Worm (Caenorhabditis elegans) whole organism, L4/young adult: ENCODE data around the gene spv-1.

Experiments used
- W03F9.2 ChIP-seq: fragments of 150-350 bp; optimal IDR thresholded peaks from 2 replicates; lab custom pipeline; 2014; ENCODE audit warnings: missing biosample characterization, missing genetic modification characterization
- dao-5 ChIP-seq: sonication (generic microtip); optimal IDR thresholded peaks from 2 replicates; lab custom pipeline; 2016; ENCODE audit warnings: missing genotype, missing genetic modification characterization, moderate library complexity, missing compliant biosample characterization
- him-1 ChIP-seq: sonication (generic microtip); optimal IDR thresholded peaks from 2 replicates; lab custom pipeline; 2016; ENCODE audit warnings: missing genotype, missing genetic modification reagents, missing genetic modification characterization, missing compliant biosample characterization

spv-1 gene

DNA sequence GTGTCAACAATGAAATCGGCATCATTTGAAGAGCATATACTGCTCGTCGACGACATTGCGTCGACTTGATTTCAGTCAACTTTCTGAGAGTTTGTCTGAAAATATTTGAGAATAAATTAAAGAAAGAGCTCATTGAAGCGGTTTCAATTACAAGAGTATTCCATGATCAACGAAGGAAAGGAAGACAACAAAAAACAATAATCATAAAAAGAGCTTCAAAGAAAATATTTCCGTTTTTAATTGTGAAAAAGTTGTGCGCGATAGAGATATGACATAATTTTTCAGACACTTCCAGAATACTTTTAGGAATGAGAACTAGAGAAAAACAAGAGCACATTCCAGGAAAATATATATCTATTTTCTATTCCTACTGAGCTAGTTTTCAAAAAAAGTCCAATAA lies at the start of gene spv-1:
Gene spv-1, minus strand, starts transcription at position 101 of the 400 bp plus-strand sequence.
- TF ChIP-seq him-1 (tag; lab: Kevin White, UChicago) (no peak), W03F9.2 (tag; lab: Kevin White, UChicago) (no peak), dao-5 (tag; lab: Kevin White, UChicago) (no peak)

DNA sequence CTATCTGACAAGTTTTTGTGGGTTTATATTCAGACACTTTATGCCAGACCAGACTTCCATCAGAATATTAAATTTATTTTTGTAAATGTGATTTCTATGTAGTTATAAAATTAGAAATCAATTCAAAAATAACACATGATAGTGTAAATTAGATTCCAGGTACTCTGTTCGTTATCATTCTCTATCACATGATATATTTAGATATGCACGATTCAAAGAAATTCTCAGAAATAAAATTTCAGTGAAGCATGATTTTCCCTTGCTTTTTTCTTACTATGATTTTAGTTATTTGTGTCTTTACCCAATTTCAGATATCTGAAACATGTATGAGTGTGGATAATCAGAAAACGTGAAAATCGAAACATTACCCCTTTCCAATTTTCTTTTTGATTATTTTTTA lies 49.0 kb upstream of the spv-1 start:
- TF ChIP-seq W03F9.2 (tag; lab: Kevin White, UChicago), result no peak
- TF ChIP-seq dao-5 (tag; lab: Kevin White, UChicago), result no peak
- TF ChIP-seq him-1 (tag; lab: Kevin White, UChicago), result no peak

DNA sequence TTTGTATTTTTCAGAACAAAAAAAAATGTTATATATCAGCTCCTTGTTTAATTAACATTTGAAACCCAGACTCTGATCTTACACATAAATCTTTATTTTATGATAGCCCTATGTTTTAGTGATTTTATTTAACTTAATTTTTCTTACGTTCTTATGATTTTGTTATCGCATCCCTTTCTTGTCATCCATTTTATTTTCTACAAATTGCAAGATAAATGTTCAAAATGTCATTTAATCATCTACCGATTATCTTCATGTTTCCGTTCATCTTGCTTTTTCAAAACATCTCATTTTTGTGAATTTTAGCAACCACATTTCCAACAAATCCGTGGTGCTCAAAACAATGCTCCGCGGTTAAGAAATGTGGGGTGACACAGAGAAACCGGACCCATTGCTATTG lies 47.8 kb upstream of the spv-1 start, which contains the start of gene DH11.5:
Gene DH11.5, plus strand, starts transcription at position 301 of the 400 bp plus-strand sequence.
- TF ChIP-seq dao-5 (tag; lab: Kevin White, UChicago), result no peak
- no peak for TF ChIP-seq him-1 (tag; lab: Kevin White, UChicago)
- no peak for TF ChIP-seq W03F9.2 (tag; lab: Kevin White, UChicago)

DNA sequence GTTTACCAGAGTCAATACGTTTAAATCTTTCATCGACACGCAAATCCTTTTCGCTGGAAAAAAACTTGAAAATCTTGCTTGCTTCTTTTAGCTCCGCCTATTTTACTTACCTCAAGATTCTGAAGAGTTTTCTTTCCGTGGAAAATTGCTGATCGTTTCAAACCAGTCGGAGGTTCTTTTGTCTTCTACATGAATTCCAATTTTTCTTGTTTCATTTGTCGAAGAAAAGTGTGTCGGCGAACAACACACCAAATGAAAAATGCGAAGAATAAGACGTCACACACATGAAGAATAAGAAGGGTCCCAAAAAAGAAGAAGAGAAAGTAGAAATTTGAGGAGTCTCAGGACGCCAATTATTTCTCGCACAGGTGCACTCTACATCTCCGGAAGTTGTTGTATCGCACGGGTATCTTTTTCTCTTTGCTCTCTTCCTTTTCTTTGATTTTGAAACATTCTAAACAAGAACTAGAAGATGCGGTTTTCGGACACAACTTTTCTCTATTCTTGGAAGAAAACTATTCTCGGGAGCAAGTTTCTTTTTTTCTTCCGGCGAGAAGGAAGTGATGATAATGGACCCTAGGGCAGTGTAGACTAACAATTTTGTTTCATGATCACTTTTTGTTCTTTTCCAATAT lies 45.8 kb upstream of the spv-1 start:
- no peak for TF ChIP-seq W03F9.2 (tag; lab: Kevin White, UChicago)
- TF ChIP-seq him-1 (tag; lab: Kevin White, UChicago), result no peak
- no peak for TF ChIP-seq dao-5 (tag; lab: Kevin White, UChicago)

DNA sequence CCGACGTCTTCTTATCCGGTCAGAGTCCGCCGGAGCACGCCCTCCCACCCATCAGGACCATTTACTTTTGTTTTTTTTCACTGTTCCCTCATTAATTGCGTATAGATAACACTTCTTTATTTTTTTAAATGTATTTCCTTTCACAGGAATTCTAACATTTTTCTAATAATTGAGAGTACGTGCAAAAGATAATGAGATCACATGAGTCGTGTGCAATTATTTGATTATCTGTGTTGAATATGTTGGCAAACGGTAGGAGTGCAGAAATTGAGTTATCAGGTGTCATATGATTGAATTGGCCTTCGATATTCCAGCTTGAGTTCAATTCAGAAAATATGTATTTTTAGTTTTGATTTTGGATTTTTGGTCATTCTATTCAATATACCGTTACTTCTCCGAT lies 39.9 kb upstream of the spv-1 start:
- TF ChIP-seq dao-5 (tag; lab: Kevin White, UChicago), result no peak
- TF ChIP-seq W03F9.2 (tag; lab: Kevin White, UChicago), result no peak
- no peak for TF ChIP-seq him-1 (tag; lab: Kevin White, UChicago)

DNA sequence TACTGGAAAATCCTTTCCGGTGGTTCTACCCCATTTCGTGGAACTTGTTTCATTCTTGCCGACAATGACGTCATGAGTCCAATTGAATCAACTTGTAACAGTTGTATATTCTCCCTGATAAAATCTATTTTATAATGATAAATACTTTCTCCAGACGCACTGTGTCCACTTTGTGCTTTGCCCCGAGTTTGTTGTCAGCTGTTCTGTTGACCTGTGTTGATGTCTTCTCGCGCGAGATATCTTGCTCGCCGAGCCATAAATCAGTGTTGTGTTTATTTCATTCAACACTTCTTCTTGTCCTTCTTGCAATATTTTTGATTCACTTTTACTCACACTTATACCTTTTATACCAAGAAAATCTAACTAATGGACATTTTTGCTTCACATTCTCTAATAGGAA lies 33.7 kb upstream of the spv-1 start:
- TF ChIP-seq W03F9.2 (tag; lab: Kevin White, UChicago) (no peak), dao-5 (tag; lab: Kevin White, UChicago) (no peak), him-1 (tag; lab: Kevin White, UChicago) (no peak)

DNA sequence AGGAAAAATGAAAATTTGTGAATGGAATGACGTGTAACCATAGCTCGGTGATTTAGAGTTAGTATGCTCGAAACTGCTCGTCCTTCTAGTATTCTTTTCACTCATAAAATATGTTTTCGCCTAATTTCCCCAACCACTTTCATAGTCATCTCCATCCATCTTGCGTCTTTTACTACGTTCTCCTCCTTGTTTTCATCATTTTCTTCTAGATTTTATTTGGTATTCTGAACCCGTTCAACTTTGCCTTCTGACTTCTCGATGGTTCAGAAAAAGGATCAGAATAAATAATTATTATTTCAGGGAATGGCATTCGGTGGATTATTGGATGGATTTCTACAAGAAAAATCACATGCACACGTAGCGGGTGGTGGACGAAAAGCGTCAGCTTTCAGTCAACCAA lies 30.0 kb upstream of the spv-1 start, which contains the start of gene C04H4.1:
Gene C04H4.1, plus strand, starts transcription at position 301 of the 400 bp plus-strand sequence.
- no peak for TF ChIP-seq him-1 (tag; lab: Kevin White, UChicago)
- TF ChIP-seq W03F9.2 (tag; lab: Kevin White, UChicago), result no peak
- no peak for TF ChIP-seq dao-5 (tag; lab: Kevin White, UChicago)

DNA sequence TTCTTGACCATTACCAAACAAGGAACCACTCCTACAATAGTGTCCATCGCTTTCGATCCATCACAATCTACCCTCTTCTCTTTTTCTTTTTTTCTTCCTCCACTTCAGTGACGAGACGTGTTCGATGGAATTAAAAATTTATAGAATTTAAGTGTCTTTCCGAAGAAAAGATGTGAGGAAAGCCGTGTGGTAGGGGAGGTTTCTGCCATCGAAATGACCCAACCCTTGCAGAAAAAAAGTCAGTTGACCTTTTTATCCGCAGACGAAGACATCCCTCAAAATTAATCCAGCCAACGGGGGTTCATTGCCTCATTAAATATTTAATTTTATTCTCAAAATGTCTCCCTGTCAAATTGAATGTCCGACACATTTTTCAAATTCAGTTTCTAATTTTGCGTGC lies 27.0 kb upstream of the spv-1 start:
- TF ChIP-seq him-1 (tag; lab: Kevin White, UChicago) (no peak), W03F9.2 (tag; lab: Kevin White, UChicago) (no peak), dao-5 (tag; lab: Kevin White, UChicago) (no peak)

DNA sequence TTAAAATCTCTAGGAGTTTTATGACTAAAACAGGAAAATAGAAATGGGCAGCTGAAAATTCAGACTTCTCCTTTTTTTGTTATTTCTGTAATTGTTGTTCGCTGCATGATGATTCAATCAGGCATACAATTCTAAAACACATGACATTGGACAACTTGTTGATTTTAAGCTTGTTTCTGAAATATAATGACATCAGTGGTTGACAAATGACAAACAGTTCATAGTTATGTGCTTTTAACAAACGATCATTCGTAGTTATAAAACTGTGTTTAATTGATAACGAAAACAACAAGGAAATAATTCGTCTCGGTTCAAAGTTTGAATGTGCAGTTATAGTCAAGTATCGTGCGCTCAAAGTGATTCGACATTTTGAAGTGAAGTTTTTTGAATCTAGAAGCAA lies 19.8 kb upstream of the spv-1 start:
- TF ChIP-seq W03F9.2 (tag; lab: Kevin White, UChicago) (no peak), dao-5 (tag; lab: Kevin White, UChicago) (no peak), him-1 (tag; lab: Kevin White, UChicago) (no peak)

DNA sequence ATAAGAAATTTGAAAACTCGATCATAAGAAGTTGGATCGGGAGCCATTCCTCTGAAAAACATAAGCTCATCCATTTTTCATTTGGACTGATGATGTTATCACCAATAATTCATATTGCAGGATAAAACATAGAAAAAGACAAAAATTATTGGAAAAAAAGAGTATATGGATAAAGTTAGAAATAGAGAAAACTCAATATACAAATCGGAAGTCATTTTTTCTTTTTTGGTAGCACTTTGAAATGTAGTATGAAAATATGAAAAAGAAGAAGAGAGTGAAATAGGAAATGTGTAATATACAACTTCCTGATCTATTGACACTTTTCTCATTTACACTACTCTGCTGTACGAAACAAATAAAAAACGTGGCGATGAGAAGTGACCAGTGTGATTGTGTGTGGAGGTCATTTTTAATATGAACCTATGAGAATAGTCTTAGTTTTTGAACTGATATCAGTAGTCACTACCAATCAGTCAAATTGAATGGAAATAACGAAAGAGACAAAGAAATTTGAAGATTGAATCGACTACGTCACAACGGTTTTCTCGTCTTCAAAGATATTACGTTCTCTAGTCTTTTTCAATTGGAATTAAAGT lies 18.4 kb upstream of the spv-1 start, which contains the start of gene ZK669.5:
Gene ZK669.5, minus strand, starts transcription at position 51 of the 596 bp plus-strand sequence.
- TF ChIP-seq him-1 (tag; lab: Kevin White, UChicago) (no peak), W03F9.2 (tag; lab: Kevin White, UChicago) (no peak), dao-5 (tag; lab: Kevin White, UChicago) (no peak)

DNA sequence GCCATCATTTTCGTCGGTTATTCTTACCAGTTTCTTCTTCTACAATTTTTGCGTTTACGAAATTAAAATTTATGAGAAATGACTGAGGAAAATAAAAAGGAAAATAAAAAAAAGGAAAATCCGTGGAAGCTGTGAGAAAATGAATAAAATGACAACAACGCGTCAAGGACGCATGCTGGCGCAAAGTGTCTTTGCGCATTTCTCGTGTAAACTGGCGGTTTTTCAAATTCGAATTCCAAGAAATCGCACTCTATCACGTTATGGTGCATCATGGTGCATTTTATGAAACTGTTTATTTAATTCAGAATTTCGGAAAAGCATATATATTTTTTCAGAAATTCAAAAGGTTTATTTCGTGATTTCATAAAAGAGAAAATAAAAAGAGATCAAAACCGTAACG lies 16.7 kb upstream of the spv-1 start, which contains the start of gene dbt-1:
Gene dbt-1, minus strand, starts transcription at position 39 of the 400 bp plus-strand sequence.
- TF ChIP-seq dao-5 (tag; lab: Kevin White, UChicago) (no peak), W03F9.2 (tag; lab: Kevin White, UChicago) (peak; percentile 75), him-1 (tag; lab: Kevin White, UChicago) (peak; percentile 43)

DNA sequence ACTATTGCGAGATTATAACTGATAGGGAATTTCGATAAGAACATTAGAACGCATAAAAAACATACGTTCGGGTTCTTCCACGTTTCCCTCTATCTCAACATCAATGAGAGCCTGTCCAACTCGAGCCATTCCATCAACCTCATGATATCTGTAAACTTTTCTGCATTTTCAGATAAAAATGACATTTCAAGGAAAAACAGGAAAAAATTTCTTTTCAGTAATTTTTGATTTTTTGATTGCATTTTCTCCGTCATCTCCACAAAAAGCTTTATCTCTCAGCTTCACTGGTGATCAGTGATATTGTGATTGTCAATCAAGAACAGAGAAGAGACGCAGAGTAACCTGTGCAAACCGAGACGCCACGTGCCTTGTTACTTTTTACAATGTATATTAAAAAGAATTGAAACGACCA lies 15.8 kb upstream of the spv-1 start:
- no peak for TF ChIP-seq him-1 (tag; lab: Kevin White, UChicago)
- no peak for TF ChIP-seq W03F9.2 (tag; lab: Kevin White, UChicago)
- no peak for TF ChIP-seq dao-5 (tag; lab: Kevin White, UChicago)

DNA sequence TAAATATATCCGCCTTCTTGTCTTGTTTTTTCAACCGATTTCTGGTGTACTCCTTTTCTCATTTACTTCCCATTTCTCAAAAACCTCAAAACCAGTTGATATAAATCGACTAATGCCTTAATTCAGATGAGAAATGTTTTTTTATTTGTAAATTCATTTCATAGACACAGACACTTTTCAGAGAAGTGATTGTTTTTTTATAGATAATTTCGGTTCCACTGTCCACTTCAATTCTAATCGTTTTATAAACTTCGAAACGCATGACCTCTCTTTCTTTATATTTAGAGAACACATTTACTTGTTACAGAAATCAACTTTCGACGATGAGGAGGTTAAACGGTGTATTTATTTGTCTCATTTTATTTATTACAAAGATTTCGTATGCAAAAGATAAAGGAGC lies 12.3 kb upstream of the spv-1 start, which contains the start of gene ZK669.3:
Gene ZK669.3, plus strand, starts transcription at position 301 of the 400 bp plus-strand sequence.
- TF ChIP-seq W03F9.2 (tag; lab: Kevin White, UChicago) (no peak), dao-5 (tag; lab: Kevin White, UChicago) (no peak), him-1 (tag; lab: Kevin White, UChicago) (no peak)
